Worm (Caenorhabditis elegans) whole organism, mixed stage, embryonic: ENCODE results near the gene dnj-16.

Experiments used
- M03D4.4 ChIP-seq: sonication (generic microtip); optimal IDR thresholded peaks from 2 replicates; lab custom pipeline; 2017; ENCODE audit warnings: mild to moderate bottlenecking, missing genetic modification characterization, missing compliant biosample characterization
- bed-3 ChIP-seq: fragments of 200-800 bp; sonication (Bioruptor generic); optimal IDR thresholded peaks from 3 replicates; lab custom pipeline; 2018; ENCODE audit warnings: mild to moderate bottlenecking, missing genetic modification characterization, moderate library complexity, missing compliant biosample characterization
- blmp-1 ChIP-seq: fragments of 150-350 bp; optimal IDR thresholded peaks from 2 replicates; lab custom pipeline; 2014; ENCODE audit warnings: missing biosample characterization, missing genetic modification characterization
- ceh-39 ChIP-seq: fragments of 150-350 bp; optimal IDR thresholded peaks from 2 replicates; lab custom pipeline; 2014; ENCODE audit warnings: missing biosample characterization, missing genetic modification characterization
- ceh-43 ChIP-seq: fragments of 200-800 bp; sonication (Bioruptor generic); optimal IDR thresholded peaks from 2 replicates; lab custom pipeline; 2018; ENCODE audit warnings: mild to moderate bottlenecking, missing genetic modification characterization, moderate library complexity, missing compliant biosample characterization
- ces-1 ChIP-seq: fragments of 150-350 bp; optimal IDR thresholded peaks from 2 replicates; lab custom pipeline; 2014; ENCODE audit warnings: missing biosample characterization, missing genetic modification reagents, missing genetic modification characterization
- cnd-1 ChIP-seq: fragments of 200-800 bp; sonication (Bioruptor generic); optimal IDR thresholded peaks from 2 replicates; lab custom pipeline; 2018; ENCODE audit warnings: mild to moderate bottlenecking, missing genetic modification characterization, missing compliant biosample characterization
- drap-1 ChIP-seq: fragments of 200-800 bp; sonication (Bioruptor generic); optimal IDR thresholded peaks from 3 replicates; lab custom pipeline; 2018; ENCODE audit warnings: mild to moderate bottlenecking, missing genetic modification characterization, missing compliant biosample characterization
- elt-1 ChIP-seq: sonication (generic microtip); optimal IDR thresholded peaks from 2 replicates; lab custom pipeline; 2017; ENCODE audit warnings: missing genetic modification characterization, mild to moderate bottlenecking, missing compliant biosample characterization, antibody characterized with exemption, moderate library complexity, borderline replicate concordance; ENCODE audit not compliant: insufficient read depth
- elt-3 ChIP-seq: fragments of 150-350 bp; optimal IDR thresholded peaks from 2 replicates; lab custom pipeline; 2014; ENCODE audit warnings: missing biosample characterization, missing genetic modification characterization
- flh-1 ChIP-seq: fragments of 200-800 bp; sonication (Bioruptor generic); optimal IDR thresholded peaks from 2 replicates; lab custom pipeline; 2018; ENCODE audit warnings: mild to moderate bottlenecking, missing genetic modification characterization, moderate library complexity, missing compliant biosample characterization
- ham-2 ChIP-seq: fragments of 200-800 bp; sonication (Bioruptor generic); optimal IDR thresholded peaks from 2 replicates; lab custom pipeline; 2018; ENCODE audit warnings: mild to moderate bottlenecking, missing genetic modification characterization, missing compliant biosample characterization
- hlh-1 ChIP-seq: fragments of 150-350 bp; optimal IDR thresholded peaks from 2 replicates; lab custom pipeline; 2014; ENCODE audit warnings: missing biosample characterization, missing genetic modification reagents, missing genetic modification characterization
- lin-13 ChIP-seq: fragments of 150-350 bp; optimal IDR thresholded peaks from 2 replicates; lab custom pipeline; 2014; ENCODE audit warnings: missing biosample characterization, missing genetic modification characterization
- lin-32 ChIP-seq: fragments of 200-800 bp; sonication (Bioruptor generic); optimal IDR thresholded peaks from 2 replicates; lab custom pipeline; 2018; ENCODE audit warnings: mild to moderate bottlenecking, missing genetic modification characterization, missing compliant biosample characterization
- lsy-2 ChIP-seq: fragments of 150-350 bp; optimal IDR thresholded peaks from 2 replicates; lab custom pipeline; 2014; ENCODE audit warnings: missing biosample characterization, missing genetic modification characterization
- mab-5 ChIP-seq: fragments of 150-350 bp; optimal IDR thresholded peaks from 2 replicates; lab custom pipeline; 2014; ENCODE audit warnings: missing biosample characterization, missing genetic modification characterization
- mls-2 ChIP-seq: sonication (generic microtip); optimal IDR thresholded peaks from 2 replicates; lab custom pipeline; 2016; ENCODE audit warnings: mild to moderate bottlenecking, missing genetic modification characterization, moderate library complexity, missing compliant biosample characterization
- nhr-12 ChIP-seq: fragments of 150-350 bp; optimal IDR thresholded peaks from 2 replicates; lab custom pipeline; 2014; ENCODE audit warnings: missing biosample characterization, missing genetic modification characterization
- nhr-2 ChIP-seq: fragments of 150-350 bp; optimal IDR thresholded peaks from 2 replicates; lab custom pipeline; 2014; ENCODE audit warnings: missing biosample characterization, missing genetic modification characterization
- nhr-237 ChIP-seq: fragments of 150-350 bp; optimal IDR thresholded peaks from 2 replicates; lab custom pipeline; 2014; ENCODE audit warnings: missing biosample characterization, missing genetic modification characterization
- nhr-28 ChIP-seq: fragments of 150-350 bp; optimal IDR thresholded peaks from 2 replicates; lab custom pipeline; 2014; ENCODE audit warnings: missing biosample characterization, missing genetic modification characterization
- nhr-76 ChIP-seq: sonication (generic microtip); optimal IDR thresholded peaks from 2 replicates; lab custom pipeline; 2017; ENCODE audit warnings: missing biosample characterization, missing genetic modification characterization
- pha-4 ChIP-seq: fragments of 150-350 bp; optimal IDR thresholded peaks from 2 replicates; lab custom pipeline; 2018; ENCODE audit warnings: missing biosample characterization, missing genetic modification reagents, missing genetic modification characterization
- sem-2 ChIP-seq: fragments of 200-800 bp; sonication (Bioruptor generic); optimal IDR thresholded peaks from 2 replicates; lab custom pipeline; 2018; ENCODE audit warnings: mild to moderate bottlenecking, missing genetic modification characterization, missing compliant biosample characterization
- snpc-4 ChIP-seq: fragments of 150-350 bp; optimal IDR thresholded peaks from 2 replicates; lab custom pipeline; 2014; ENCODE audit warnings: missing biosample characterization, missing genetic modification characterization
- sptf-1 ChIP-seq: sonication (generic microtip); optimal IDR thresholded peaks from 2 replicates; lab custom pipeline; 2017; ENCODE audit warnings: mild to moderate bottlenecking, missing genetic modification characterization, moderate library complexity, missing compliant biosample characterization
- tbx-8 ChIP-seq: fragments of 200-800 bp; sonication (Bioruptor generic); optimal IDR thresholded peaks from 2 replicates; lab custom pipeline; 2018; ENCODE audit warnings: mild to moderate bottlenecking, missing genetic modification characterization, moderate library complexity, missing compliant biosample characterization
- unc-39 ChIP-seq: fragments of 150-350 bp; optimal IDR thresholded peaks from 2 replicates; lab custom pipeline; 2014; ENCODE audit warnings: missing biosample characterization, missing genetic modification characterization
- unc-62 ChIP-seq: fragments of 150-350 bp; optimal IDR thresholded peaks from 2 replicates; lab custom pipeline; 2014; ENCODE audit warnings: missing biosample characterization, missing genetic modification reagents, missing genetic modification characterization
- zip-8 ChIP-seq: fragments of 150-350 bp; optimal IDR thresholded peaks from 2 replicates; lab custom pipeline; 2014; ENCODE audit warnings: missing biosample characterization, missing genetic modification characterization
- ztf-11 ChIP-seq: fragments of 150-350 bp; optimal IDR thresholded peaks from 2 replicates; lab custom pipeline; 2014; ENCODE audit warnings: missing biosample characterization, missing genetic modification characterization

Gene dnj-16

DNA sequence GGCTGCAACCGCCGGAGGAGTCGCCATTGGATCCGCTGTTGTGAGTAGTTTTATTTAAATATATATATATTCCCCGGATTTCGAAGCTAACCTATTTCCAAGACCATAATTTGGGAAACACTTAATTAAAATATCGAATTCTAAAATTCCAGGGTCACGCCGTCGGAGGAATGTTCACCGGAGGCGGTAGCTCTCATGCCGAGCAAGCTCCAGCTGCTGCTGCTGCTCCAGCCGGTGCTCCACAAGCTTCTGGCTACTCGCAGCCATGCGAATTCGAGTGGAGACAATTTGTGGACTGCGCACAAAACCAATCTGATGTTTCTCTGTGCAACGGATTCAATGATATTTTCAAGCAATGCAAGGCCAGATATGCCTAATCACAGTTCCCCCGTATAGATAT, 38.6 kb upstream of the dnj-16 start:
- TF ChIP-seq elt-3 (tag; lab: Kevin White, UChicago) (no peak), sem-2 (no peak), bed-3 (no peak)
- TF ChIP-seq, all 35 proteins: peak for 0

DNA sequence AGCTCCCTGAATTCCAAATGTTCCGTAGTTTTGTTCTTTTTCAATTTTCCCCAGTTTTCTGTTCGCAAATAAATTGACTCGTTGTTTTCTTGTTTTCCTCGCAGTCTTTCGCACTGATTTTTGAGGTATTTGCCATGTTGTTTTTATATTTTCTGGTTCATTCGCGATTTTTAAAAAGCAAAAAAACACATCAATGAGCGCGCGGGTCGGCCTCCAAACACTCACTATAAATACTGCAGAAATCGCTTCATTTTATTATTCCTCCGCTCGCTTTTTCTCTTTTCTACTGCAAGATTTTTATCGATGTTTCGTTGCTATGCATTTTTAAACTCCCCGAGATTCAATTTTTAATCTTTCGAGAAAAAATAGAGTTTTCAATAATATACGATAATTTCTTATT, 38.1 kb upstream of the dnj-16 start:
- TF ChIP-seq ces-1 (GFP tag; lab: Kevin White, UChicago) = no peak
- TF ChIP-seq ham-2 (GFP tag; lab: Kevin White, UChicago) = no peak
- TF ChIP-seq M03D4.4 = no peak
- TF ChIP-seq drap-1 (GFP tag; lab: Kevin White, UChicago) = no peak
- TF ChIP-seq sptf-1 (tag; lab: Kevin White, UChicago) = no peak
- no peak for TF ChIP-seq tbx-8 (GFP tag; lab: Kevin White, UChicago)
- TF ChIP-seq cnd-1 = no peak
- no peak for TF ChIP-seq ztf-11 (tag; lab: Kevin White, UChicago)
- TF ChIP-seq mab-5 (tag; lab: Kevin White, UChicago) = no peak
- no peak for TF ChIP-seq nhr-2 (tag; lab: Kevin White, UChicago)
- no peak for TF ChIP-seq lin-32 (GFP tag; lab: Kevin White, UChicago)
- no peak for TF ChIP-seq elt-1 (tag; lab: Kevin White, UChicago)
- TF ChIP-seq unc-39 (tag; lab: Kevin White, UChicago) = no peak
- TF ChIP-seq unc-62 (GFP tag; lab: Kevin White, UChicago) = no peak
- no peak for TF ChIP-seq snpc-4 (tag; lab: Kevin White, UChicago)

DNA sequence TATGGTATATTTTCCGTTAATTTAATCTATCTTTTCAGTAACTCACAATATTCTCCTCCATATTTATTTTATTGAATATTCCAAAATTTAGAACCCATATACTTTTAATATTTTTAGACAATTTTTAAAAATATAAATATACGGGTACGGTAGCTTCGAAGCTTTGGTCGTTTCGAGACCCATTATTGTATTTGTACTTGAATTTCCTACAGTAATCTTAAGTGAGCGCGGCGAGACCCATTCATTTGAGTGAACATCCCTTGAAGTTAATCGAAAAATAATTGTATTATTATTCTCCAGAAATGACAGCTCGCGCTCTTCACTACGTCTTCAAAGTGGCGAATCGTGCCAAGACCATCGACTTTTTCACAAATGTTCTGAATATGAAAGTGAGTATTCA, 37.6 kb upstream of the dnj-16 start, which contains the start of gene glod-4:
glod-4 (plus strand) TSS at position 301 of the 400 bp plus-strand sequence.
- TF ChIP-seq nhr-12 (tag; lab: Kevin White, UChicago) (no peak), cnd-1 (no peak), sptf-1 (tag; lab: Kevin White, UChicago) (no peak), snpc-4 (tag; lab: Kevin White, UChicago) (no peak), elt-3 (tag; lab: Kevin White, UChicago) (no peak), tbx-8 (GFP tag; lab: Kevin White, UChicago) (no peak), hlh-1 (tag; lab: Kevin White, UChicago) (no peak)

DNA sequence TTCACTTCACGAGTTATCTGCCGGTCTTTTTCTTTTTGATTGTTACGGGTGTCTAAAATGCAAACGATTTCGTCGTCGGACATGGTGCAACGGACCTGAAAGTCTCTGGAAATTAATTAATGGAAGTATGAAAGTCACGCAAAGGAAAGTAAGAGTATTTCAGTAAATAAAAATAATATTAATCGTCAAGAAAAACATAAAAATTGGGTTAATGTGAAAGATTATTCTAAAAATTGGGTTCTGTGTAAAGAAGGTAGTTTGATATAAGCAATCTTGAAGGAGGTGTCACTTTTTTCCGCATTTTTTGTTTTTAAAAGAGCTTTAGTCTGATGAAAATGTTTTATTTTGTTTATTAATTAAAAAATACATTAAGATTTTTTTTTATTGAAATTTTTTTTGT, 33.6 kb upstream of the dnj-16 start, which contains the start of gene C16C10.9:
C16C10.9 (minus strand) TSS at position 101 of the 400 bp plus-strand sequence.
- no peak for TF ChIP-seq nhr-76 (tag; lab: Kevin White, UChicago)
- no peak for TF ChIP-seq ces-1 (GFP tag; lab: Kevin White, UChicago)
- TF ChIP-seq ztf-11 (tag; lab: Kevin White, UChicago) = no peak
- no peak for TF ChIP-seq flh-1
- TF ChIP-seq nhr-2 (tag; lab: Kevin White, UChicago) = no peak
- TF ChIP-seq nhr-237 = no peak
- TF ChIP-seq nhr-12 (tag; lab: Kevin White, UChicago) = no peak
- TF ChIP-seq snpc-4 (tag; lab: Kevin White, UChicago) = no peak
- TF ChIP-seq ceh-43 = no peak
- TF ChIP-seq, all 35 proteins: peak for 0

DNA sequence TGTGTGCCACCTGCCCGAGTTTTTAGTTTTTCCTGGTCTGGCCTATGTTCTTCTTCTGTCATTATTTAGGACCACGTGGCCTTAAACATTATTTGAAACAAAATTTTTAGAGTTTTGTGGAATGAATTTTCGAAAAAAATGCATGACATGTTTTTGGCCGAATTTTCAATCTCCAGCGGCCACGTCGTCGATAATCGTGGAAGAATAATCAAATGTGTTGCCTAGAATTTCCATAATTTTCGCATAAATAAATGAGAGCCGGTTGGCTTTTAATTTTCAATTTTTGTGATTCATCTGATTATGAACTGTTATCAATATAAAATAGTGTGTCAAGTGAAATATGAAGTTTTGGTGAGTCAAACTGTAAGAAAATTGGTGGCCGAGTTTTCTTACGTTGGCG, 30.0 kb upstream of the dnj-16 start, which contains the start of gene C01G12.16:
C01G12.16 (plus strand) TSS at position 301 of the 400 bp plus-strand sequence.
- TF ChIP-seq flh-1 (no peak), lsy-2 (no peak), zip-8 (tag; lab: Kevin White, UChicago) (no peak), ceh-39 (tag; lab: Kevin White, UChicago) (no peak), elt-1 (tag; lab: Kevin White, UChicago) (no peak), mab-5 (tag; lab: Kevin White, UChicago) (no peak), nhr-2 (tag; lab: Kevin White, UChicago) (no peak), mls-2 (tag; lab: Kevin White, UChicago) (no peak), lin-13 (tag; lab: Kevin White, UChicago) (no peak), nhr-28 (tag; lab: Kevin White, UChicago) (no peak), sem-2 (no peak), pha-4 (tag; lab: Kevin White, UChicago) (no peak), ztf-11 (tag; lab: Kevin White, UChicago) (no peak), blmp-1 (no peak), tbx-8 (GFP tag; lab: Kevin White, UChicago) (no peak), unc-62 (GFP tag; lab: Kevin White, UChicago) (no peak)
